Worm (Caenorhabditis elegans): ENCODE results near the gene T28A11.16.

- TF ChIP-seq nhr-237 (tag; optimal IDR thresholded peaks at IDR 0.05) (no peak), mab-5 (tag; optimal IDR thresholded peaks at IDR 0.05) (no peak), elt-1 (tag; optimal IDR thresholded peaks at IDR 0.05; ENCODE audit: borderline replicate concordance, insufficient read depth) (no peak), unc-62 (GFP tag; optimal IDR thresholded peaks at IDR 0.05) (no peak), lin-13 (tag; optimal IDR thresholded peaks at IDR 0.05) (no peak), hlh-1 (tag; optimal IDR thresholded peaks at IDR 0.05) (no peak), ztf-11 (tag; optimal IDR thresholded peaks at IDR 0.05) (no peak), unc-120 (tag; optimal IDR thresholded peaks at IDR 0.05; ENCODE audit: poor library complexity, severe bottlenecking) (no peak)
Measured at ce11 chrV:3267950-3268349, 8.9 kb upstream of the T28A11.16 start, which contains the start of gene T28A11.18.
